Worm (Caenorhabditis elegans) whole organism, L3 larva: ENCODE results near the gene F55G7.3.
"Not testable (repeated sequence)": the region's sequence is repeated elsewhere in the genome, so short reads cannot be mapped to it uniquely, and the experiment has no call there.

Experiments used
- R02D3.7 ChIP-seq: fragments of 150-350 bp; optimal IDR thresholded peaks from 2 replicates; lab custom pipeline; 2014; ENCODE audit warnings: missing biosample characterization, missing genetic modification characterization
- ZK546.5 ChIP-seq: sonication (generic microtip); optimal IDR thresholded peaks from 2 replicates; lab custom pipeline; 2017; ENCODE audit warnings: missing biosample characterization, missing genetic modification characterization
- aly-2 ChIP-seq: fragments of 150-350 bp; optimal IDR thresholded peaks from 2 replicates; lab custom pipeline; 2014; ENCODE audit warnings: missing biosample characterization, missing genetic modification characterization
- ama-1 ChIP-seq: fragments of 150-350 bp; optimal IDR thresholded peaks from 2 replicates; lab custom pipeline; 2018
- ceh-16 ChIP-seq: sonication (generic microtip); optimal IDR thresholded peaks from 2 replicates; lab custom pipeline; 2017; ENCODE audit warnings: missing biosample characterization, missing genetic modification characterization
- ceh-9 ChIP-seq: sonication (generic microtip); optimal IDR thresholded peaks from 2 replicates; lab custom pipeline; 2018; ENCODE audit warnings: missing biosample characterization, missing genetic modification characterization
- egl-27 ChIP-seq: sonication (generic microtip); optimal IDR thresholded peaks from 4 replicates; lab custom pipeline; 2017; ENCODE audit warnings: missing biosample characterization, missing genetic modification reagents, missing genetic modification characterization
- elt-1 ChIP-seq: fragments of 150-350 bp; optimal IDR thresholded peaks from 2 replicates; lab custom pipeline; 2014; ENCODE audit warnings: missing biosample characterization, missing genetic modification characterization
- elt-2 ChIP-seq: sonication (generic microtip); optimal IDR thresholded peaks from 2 replicates; lab custom pipeline; 2016; ENCODE audit warnings: missing genetic modification reagents, mild to moderate bottlenecking, missing genetic modification characterization, missing compliant biosample characterization
- elt-3 ChIP-seq, 3 experiments: fragments of 150-350 bp in 1 of 3; sonication (generic microtip) in 2 of 3; optimal IDR thresholded peaks; 2 replicates in 2 of 3; 4 replicates in 1 of 3; lab custom pipeline; 2014 to 2017; ENCODE audit warnings: missing biosample characterization in 3 of 3, missing genetic modification characterization in 3 of 3
- fkh-10 ChIP-seq: sonication (generic microtip); optimal IDR thresholded peaks from 2 replicates; lab custom pipeline; 2017; ENCODE audit warnings: missing biosample characterization, missing genetic modification reagents, missing genetic modification characterization
- hmg-11 ChIP-seq: sonication (generic microtip); optimal IDR thresholded peaks from 2 replicates; lab custom pipeline; 2016; ENCODE audit warnings: missing genetic modification characterization, missing compliant biosample characterization
- jun-1 ChIP-seq: fragments of 150-350 bp; optimal IDR thresholded peaks from 2 replicates; lab custom pipeline; 2014; ENCODE audit warnings: missing biosample characterization, missing genetic modification reagents, missing genetic modification characterization
- lin-15B ChIP-seq: fragments of 150-350 bp; optimal IDR thresholded peaks from 2 replicates; lab custom pipeline; 2014; ENCODE audit warnings: missing biosample characterization, missing genetic modification characterization
- lin-39 ChIP-seq: fragments of 150-350 bp; optimal IDR thresholded peaks from 2 replicates; lab custom pipeline; 2018; ENCODE audit warnings: missing biosample characterization, missing genetic modification reagents, missing genetic modification characterization
- lsy-12 ChIP-seq: sonication (generic microtip); optimal IDR thresholded peaks from 2 replicates; lab custom pipeline; 2016; ENCODE audit warnings: mild to moderate bottlenecking, missing genetic modification characterization, missing compliant biosample characterization
- nfya-1 ChIP-seq: sonication (generic microtip); optimal IDR thresholded peaks from 2 replicates; lab custom pipeline; 2017; ENCODE audit warnings: missing genetic modification characterization, mild to moderate bottlenecking, missing compliant biosample characterization, antibody characterized with exemption, moderate library complexity; ENCODE audit not compliant: insufficient read depth
- nhr-12 ChIP-seq: fragments of 150-350 bp; optimal IDR thresholded peaks from 2 replicates; lab custom pipeline; 2014; ENCODE audit warnings: missing biosample characterization, missing genetic modification characterization
- nhr-23 ChIP-seq: fragments of 150-350 bp; optimal IDR thresholded peaks from 2 replicates; lab custom pipeline; 2014; ENCODE audit warnings: missing biosample characterization, missing genetic modification reagents, missing genetic modification characterization
- nhr-237 ChIP-seq: fragments of 150-350 bp; optimal IDR thresholded peaks from 2 replicates; lab custom pipeline; 2014; ENCODE audit warnings: missing biosample characterization, missing genetic modification characterization
- nhr-28 ChIP-seq: fragments of 150-350 bp; optimal IDR thresholded peaks from 2 replicates; lab custom pipeline; 2014; ENCODE audit warnings: missing biosample characterization, missing genetic modification characterization
- nhr-67 ChIP-seq: fragments of 150-350 bp; optimal IDR thresholded peaks from 2 replicates; lab custom pipeline; 2014; ENCODE audit warnings: missing biosample characterization, missing genetic modification characterization
- nhr-76 ChIP-seq: fragments of 150-350 bp; sonication (generic microtip); optimal IDR thresholded peaks from 5 replicates; lab custom pipeline; 2014; ENCODE audit warnings: missing biosample characterization, missing genetic modification characterization
- nhr-77 ChIP-seq: fragments of 150-350 bp; optimal IDR thresholded peaks from 2 replicates; lab custom pipeline; 2014; ENCODE audit warnings: missing biosample characterization, missing genetic modification characterization
- pha-4 ChIP-seq: fragments of 150-350 bp; optimal IDR thresholded peaks from 2 replicates; lab custom pipeline; 2014; ENCODE audit warnings: missing biosample characterization, missing genetic modification reagents, missing genetic modification characterization
- pqm-1 ChIP-seq: fragments of 150-350 bp; optimal IDR thresholded peaks from 2 replicates; lab custom pipeline; 2017; ENCODE audit warnings: missing biosample characterization, missing genetic modification characterization, inconsistent platforms
- sea-2 ChIP-seq: fragments of 150-350 bp; sonication (generic microtip); optimal IDR thresholded peaks from 4 replicates; lab custom pipeline; 2014; ENCODE audit warnings: missing biosample characterization, missing genetic modification reagents, missing genetic modification characterization
- skn-1 ChIP-seq: fragments of 150-350 bp; optimal IDR thresholded peaks from 2 replicates; lab custom pipeline; 2014; ENCODE audit warnings: missing biosample characterization, missing genetic modification characterization
- snpc-4 ChIP-seq: fragments of 150-350 bp; optimal IDR thresholded peaks from 2 replicates; lab custom pipeline; 2014; ENCODE audit warnings: missing biosample characterization, missing genetic modification characterization
- tbx-2 ChIP-seq: sonication (generic microtip); optimal IDR thresholded peaks from 2 replicates; lab custom pipeline; 2016; ENCODE audit warnings: mild to moderate bottlenecking, missing genetic modification characterization, missing compliant biosample characterization
- unc-39 ChIP-seq: sonication (generic microtip); optimal IDR thresholded peaks from 4 replicates; lab custom pipeline; 2017; ENCODE audit warnings: missing biosample characterization, missing genetic modification characterization
- zag-1 ChIP-seq: fragments of 150-350 bp; optimal IDR thresholded peaks from 2 replicates; lab custom pipeline; 2014; ENCODE audit warnings: missing biosample characterization, missing genetic modification characterization
- ztf-11 ChIP-seq: fragments of 150-350 bp; optimal IDR thresholded peaks from 2 replicates; lab custom pipeline; 2014; ENCODE audit warnings: missing biosample characterization, missing genetic modification characterization
- ztf-4 ChIP-seq: fragments of 150-350 bp; optimal IDR thresholded peaks from 2 replicates; lab custom pipeline; 2014; ENCODE audit warnings: missing biosample characterization, missing genetic modification characterization

F55G7.3 gene

ce11 chrX:11962050-11962788 lies 20.4 kb upstream of the F55G7.3 start:
- TF ChIP-seq nhr-237 (no peak), ztf-4 (tag; lab: Kevin White, UChicago) (no peak), pqm-1 (tag; lab: Kevin White, UChicago) (peak; percentile 54), jun-1 (peak; percentile 33), elt-3 (tag; optimal IDR thresholded peaks at IDR 0.05; lab: Kevin White, UChicago) (peak in 2 of 3 experiments; percentile 22 to 68), ZK546.5 (no peak), elt-2 (peak; percentile 94), ztf-11 (tag; lab: Kevin White, UChicago) (no peak)

ce11 chrX:11961103-11961502 lies 19.3 kb upstream of the F55G7.3 start, which contains the start of gene C49F5.13:
C49F5.13 (plus strand) TSS chrX:11961403.
- not testable (repeated sequence) for TF ChIP-seq sea-2 (GFP tag; lab: Kevin White, UChicago); ceh-9 (tag; lab: Kevin White, UChicago); lsy-12 (tag; lab: Kevin White, UChicago)

ce11 chrX:11959838-11960237 lies 18.0 kb upstream of the F55G7.3 start, which contains the start of gene C49F5.8:
C49F5.8 (plus strand) TSS chrX:11960138.
- TF ChIP-seq nhr-23 (tag; lab: Kevin White, UChicago), result no peak
- TF ChIP-seq R02D3.7, result no peak
- no peak for TF ChIP-seq nhr-12
- TF ChIP-seq nfya-1 (tag; lab: Kevin White, UChicago), result no peak
- no peak for TF ChIP-seq sea-2 (GFP tag; lab: Kevin White, UChicago)
- no peak for TF ChIP-seq hmg-11 (tag; lab: Kevin White, UChicago)
- TF ChIP-seq nhr-67 (tag; lab: Kevin White, UChicago), result no peak
- TF ChIP-seq fkh-10, result no peak
- TF ChIP-seq lsy-12 (tag; lab: Kevin White, UChicago), result no peak
- TF ChIP-seq lin-39, result no peak
- no peak for TF ChIP-seq pha-4 (tag; lab: Kevin White, UChicago)
- no peak for TF ChIP-seq nhr-77
- no peak for TF ChIP-seq skn-1 (tag; lab: Kevin White, UChicago)
- no peak for TF ChIP-seq snpc-4 (tag; lab: Kevin White, UChicago)
- TF ChIP-seq ZK546.5, result no peak
- no peak for TF ChIP-seq ama-1
- TF ChIP-seq elt-3 (tag; optimal IDR thresholded peaks at IDR 0.05; lab: Kevin White, UChicago), result no peak
- TF ChIP-seq, all 47 proteins: peak for 0

ce11 chrX:11957246-11957645 lies 15.4 kb upstream of the F55G7.3 start, which contains the start of gene T08D10.5:
T08D10.5 (plus strand) TSS chrX:11957546.
- TF ChIP-seq skn-1 (tag; lab: Kevin White, UChicago) (no peak), nhr-28 (tag; lab: Kevin White, UChicago) (no peak), lin-39 (no peak), lin-15B (no peak), ceh-16 (no peak), nhr-77 (no peak), tbx-2 (tag; lab: Kevin White, UChicago) (no peak), nhr-67 (tag; lab: Kevin White, UChicago) (no peak), snpc-4 (tag; lab: Kevin White, UChicago) (no peak), aly-2 (no peak), egl-27 (tag; lab: Kevin White, UChicago) (no peak), R02D3.7 (no peak)
- TF ChIP-seq, all 47 proteins: peak for 0

ce11 chrX:11955125-11955524 lies 13.3 kb upstream of the F55G7.3 start, which contains the start of gene T08D10.3:
T08D10.3 (plus strand) TSS chrX:11955425.
- TF ChIP-seq ztf-4 (tag; lab: Kevin White, UChicago) (no peak), nhr-67 (tag; lab: Kevin White, UChicago) (no peak), nhr-76 (no peak)
- TF ChIP-seq, all 47 proteins: peak for 0

ce11 chrX:11953229-11953628 lies 11.4 kb upstream of the F55G7.3 start, which contains the start of gene T08D10.4:
T08D10.4 (minus strand) TSS chrX:11953329.
- no peak for TF ChIP-seq tbx-2 (tag; lab: Kevin White, UChicago)
- no peak for TF ChIP-seq pqm-1 (tag; lab: Kevin White, UChicago)
- no peak for TF ChIP-seq ztf-4 (tag; lab: Kevin White, UChicago)
- TF ChIP-seq ama-1, result no peak
- no peak for TF ChIP-seq aly-2
- no peak for TF ChIP-seq lin-39
- TF ChIP-seq R02D3.7, result no peak
- TF ChIP-seq zag-1, result no peak
- no peak for TF ChIP-seq nhr-77
- no peak for TF ChIP-seq unc-39 (tag; lab: Kevin White, UChicago)
- TF ChIP-seq elt-2, result no peak
- TF ChIP-seq elt-1, result no peak
- TF ChIP-seq nhr-237, result no peak
